Fruit fly (Drosophila melanogaster): Measurements from ENCODE around the gene Gk2.

dm6 chr3L:1746338-1747199, 8.4 kb downstream of the Gk2 start, which contains the start of gene CG13921:
- no peak for TF ChIP-seq brk (GFP tag; optimal IDR thresholded peaks at IDR 0.05)
- TF ChIP-seq Jra (GFP tag; optimal IDR thresholded peaks at IDR 0.05), result peak; percentile 98
- peak; percentile 99 for TF ChIP-seq Sp1 (GFP tag; optimal IDR thresholded peaks at IDR 0.05)
- no peak for TF ChIP-seq Myc (optimal IDR thresholded peaks at IDR 0.05)
- TF ChIP-seq Abd-B (GFP tag; optimal IDR thresholded peaks at IDR 0.05), result no peak
- TF ChIP-seq Rel (GFP tag; optimal IDR thresholded peaks at IDR 0.05), result peak; percentile 97
- TF ChIP-seq Rel (tag; optimal IDR thresholded peaks at IDR 0.05), result peak; percentile 93
- no peak for TF ChIP-seq CrebA (GFP tag; optimal IDR thresholded peaks at IDR 0.05; ENCODE audit: borderline replicate concordance)
- no peak for TF ChIP-seq Dfd (GFP tag; optimal IDR thresholded peaks at IDR 0.05)
- peak; percentile 99 for TF ChIP-seq rgr (GFP tag; optimal IDR thresholded peaks at IDR 0.05)

Data from whole organism, wandering third instar larva.